Worm (Caenorhabditis elegans) whole organism, midembryonic: Measurements from ENCODE around the gene drl-1.

Source experiments
- T22C8.4 ChIP-seq: fragments of 200-800 bp; sonication (Bioruptor generic); IDR thresholded peaks from 2 replicates; pipeline ENCODE4 v1.3.6; 2022; ENCODE audit warnings: missing genetic modification characterization, missing compliant biosample characterization
- cog-1 ChIP-seq: sonication (generic microtip); optimal IDR thresholded peaks from 2 replicates; lab custom pipeline; 2016; ENCODE audit warnings: missing genetic modification characterization, missing compliant biosample characterization
- flt-1 ChIP-seq: fragments of 200-800 bp; sonication (Bioruptor generic); IDR thresholded peaks from 2 replicates; pipeline ENCODE4 v1.3.6; 2022; ENCODE audit warnings: missing genetic modification characterization, missing compliant biosample characterization
- klf-2 ChIP-seq: fragments of 200-800 bp; sonication (Bioruptor generic); conservative IDR thresholded peaks from 2 replicates; pipeline ENCODE4 v1.3.6; 2022; ENCODE audit warnings: missing genetic modification reagents, missing genetic modification characterization, missing compliant biosample characterization
- med-1 ChIP-seq: sonication (generic microtip); optimal IDR thresholded peaks from 2 replicates; lab custom pipeline; 2017; ENCODE audit warnings: missing genetic modification characterization, mild to moderate bottlenecking, missing compliant biosample characterization, antibody characterized with exemption, missing genetic modification reagents; ENCODE audit not compliant: insufficient read depth
- ref-1 ChIP-seq: fragments of 200-800 bp; sonication (Bioruptor generic); conservative IDR thresholded peaks from 2 replicates; pipeline ENCODE4 v1.3.6; 2022; ENCODE audit warnings: missing genetic modification reagents, missing genetic modification characterization, missing compliant biosample characterization
- tab-1 ChIP-seq: fragments of 200-800 bp; sonication (Bioruptor generic); IDR thresholded peaks from 2 replicates; pipeline ENCODE4 v1.3.6; 2022; ENCODE audit warnings: missing genetic modification characterization, missing compliant biosample characterization
- ztf-23 ChIP-seq: fragments of 200-800 bp; sonication (Bioruptor generic); IDR thresholded peaks from 2 replicates; pipeline ENCODE4 v1.3.6; 2022; ENCODE audit warnings: missing genetic modification reagents, missing genetic modification characterization, missing compliant biosample characterization
- ztf-29 ChIP-seq: fragments of 200-800 bp; sonication (Bioruptor generic); IDR thresholded peaks from 2 replicates; pipeline ENCODE4 v1.3.6; 2022; ENCODE audit warnings: missing genetic modification reagents, missing genetic modification characterization, missing compliant biosample characterization

ce11 chrIV:282008-282407 lies 42.9 kb upstream of the drl-1 start:
- TF ChIP-seq tab-1 (GFP tag; lab: Robert Waterston, UW) (no peak), T22C8.4 (GFP tag; lab: Robert Waterston, UW) (no peak), ztf-29 (no peak), med-1 (GFP tag; lab: Kevin White, UChicago) (no peak), ztf-23 (GFP tag; lab: Robert Waterston, UW) (no peak), ref-1 (no peak), klf-2 (no peak), cog-1 (tag; lab: Kevin White, UChicago) (no peak), flt-1 (GFP tag; lab: Robert Waterston, UW) (no peak)
